Fruit fly (Drosophila melanogaster): ENCODE measurements around the gene GILT1.
A peak's percentile ranks its signal among the peaks of the same experiment; 100 is the strongest.

Gene GILT1

dm6 chr3R:13404841-13405441, 3.3 kb upstream of the GILT1 start, which contains the start of gene yellow-e3 (continued):
- TF ChIP-seq phol (tag; optimal IDR thresholded peaks at IDR 0.05) (peak; percentile 52), Bgb (GFP tag; IDR thresholded peaks at IDR 0.05; ENCODE audit: partially characterized antibody) (no peak), CG6254 (GFP tag; optimal IDR thresholded peaks at IDR 0.05) (peak; percentile 37), CG4730 (GFP tag; IDR thresholded peaks at IDR 0.05) (no peak), CG2712 (tag; optimal IDR thresholded peaks at IDR 0.05) (peak; percentile 74), CG18619 (GFP tag; optimal IDR thresholded peaks at IDR 0.05) (no peak), CG11247 (GFP tag; IDR thresholded peaks at IDR 0.05) (no peak), Asciz (GFP tag; optimal IDR thresholded peaks at IDR 0.05) (no peak), disco-r (GFP tag; optimal IDR thresholded peaks at IDR 0.05) (no peak), wek (GFP tag; optimal IDR thresholded peaks at IDR 0.05) (no peak), CG9215 (GFP tag; IDR thresholded peaks at IDR 0.05) (no peak), Optix (GFP tag; IDR thresholded peaks at IDR 0.05) (no peak), toy (GFP tag; IDR thresholded peaks at IDR 0.05) (no peak)

- 0 out of 2 replicates have a peak, but pooled peaks have one; percentile 20 for TF ChIP-seq sisA (GFP tag; IDR thresholded peaks at IDR 0.05)
- peak; percentile 60 for TF ChIP-seq row (GFP tag; IDR thresholded peaks at IDR 0.05)
- TF ChIP-seq eyg (GFP tag; optimal IDR thresholded peaks at IDR 0.05): peak; percentile 23
- TF ChIP-seq corto (GFP tag; optimal IDR thresholded peaks at IDR 0.05): no peak
- TF ChIP-seq ERR (GFP tag; optimal IDR thresholded peaks at IDR 0.05): peak; percentile 2
- TF ChIP-seq luna (GFP tag; optimal IDR thresholded peaks at IDR 0.05): no peak
- TF ChIP-seq vvl (GFP tag; IDR thresholded peaks at IDR 0.05): peak; percentile 67
- peak; percentile 41 for TF ChIP-seq bcd (GFP tag; optimal IDR thresholded peaks at IDR 0.05)
- peak; percentile 65 for TF ChIP-seq gfzf (GFP tag; optimal IDR thresholded peaks at IDR 0.05)
- TF ChIP-seq Kr (GFP tag; optimal IDR thresholded peaks at IDR 0.05): no peak
- TF ChIP-seq CG13123 (GFP tag; optimal IDR thresholded peaks at IDR 0.05): peak; percentile 38
- peak; percentile 86 for TF ChIP-seq sens (GFP tag)
- TF ChIP-seq unc-4 (GFP tag; IDR thresholded peaks at IDR 0.05; ENCODE audit: partially characterized antibody): peak; percentile 90
- TF ChIP-seq vnd (GFP tag; IDR thresholded peaks at IDR 0.05; ENCODE audit: partially characterized antibody): peak; percentile 89
- TF ChIP-seq CG17328 (GFP tag; IDR thresholded peaks at IDR 0.05): no peak
- no peak for TF ChIP-seq Gsc (GFP tag; IDR thresholded peaks at IDR 0.05)
- peak; percentile 62; the same call in 1 of the 3 replicates for TF ChIP-seq otp (GFP tag; IDR thresholded peaks at IDR 0.05)
- TF ChIP-seq Sry-δ (GFP tag; optimal IDR thresholded peaks at IDR 0.05): peak; percentile 97
- peak in 1 of 3 experiments; percentile 78 for TF ChIP-seq Stat92E (GFP tag; optimal IDR thresholded peaks at IDR 0.05)
- TF ChIP-seq BEAF-32 (GFP tag; optimal IDR thresholded peaks at IDR 0.05): peak; percentile 93
- peak; percentile 87 for TF ChIP-seq CG34224 (GFP tag; IDR thresholded peaks at IDR 0.05; ENCODE audit: partially characterized antibody)
- peak; percentile 91 for TF ChIP-seq CG14860 (GFP tag; IDR thresholded peaks at IDR 0.05; ENCODE audit: partially characterized antibody)
- TF ChIP-seq CG3163 (GFP tag; optimal IDR thresholded peaks at IDR 0.05): peak; percentile 93
- TF ChIP-seq stc (GFP tag; IDR thresholded peaks at IDR 0.05): no peak
- peak; percentile 82 for TF ChIP-seq tna (GFP tag; IDR thresholded peaks at IDR 0.05; ENCODE audit: partially characterized antibody)
- TF ChIP-seq CG7786 (GFP tag; optimal IDR thresholded peaks at IDR 0.05): peak; percentile 40
- peak; percentile 100 for TF ChIP-seq CG18011 (GFP tag; optimal IDR thresholded peaks at IDR 0.05)
- TF ChIP-seq Xbp1 (GFP tag; optimal IDR thresholded peaks at IDR 0.05): peak; percentile 54
- peak; percentile 9 for TF ChIP-seq CG7745 (tag; optimal IDR thresholded peaks at IDR 0.05)
- TF ChIP-seq CG3065 (GFP tag; optimal IDR thresholded peaks at IDR 0.05): peak; percentile 17
- TF ChIP-seq Hmx (GFP tag; optimal IDR thresholded peaks at IDR 0.05): no peak
- peak; percentile 13 for TF ChIP-seq Sox102F (GFP tag; optimal IDR thresholded peaks at IDR 0.05)
- TF ChIP-seq Dp (GFP tag; optimal IDR thresholded peaks at IDR 0.05): peak; percentile 97
- no peak for TF ChIP-seq CG16779 (GFP tag; IDR thresholded peaks at IDR 0.05)
- peak; percentile 89 for TF ChIP-seq inv (GFP tag; IDR thresholded peaks at IDR 0.05; ENCODE audit: partially characterized antibody)
- TF ChIP-seq Asciz (GFP tag; optimal IDR thresholded peaks at IDR 0.05): no peak
Measured at dm6 chr3R:13403032-13403459, 1.4 kb upstream of the GILT1 start, which contains the start of gene Dpm3. Gene Dpm3, minus strand, starts transcription at chr3R:13403051.
